Worm (Caenorhabditis elegans): Measurements from ENCODE around the gene prdm-14.

DNA sequence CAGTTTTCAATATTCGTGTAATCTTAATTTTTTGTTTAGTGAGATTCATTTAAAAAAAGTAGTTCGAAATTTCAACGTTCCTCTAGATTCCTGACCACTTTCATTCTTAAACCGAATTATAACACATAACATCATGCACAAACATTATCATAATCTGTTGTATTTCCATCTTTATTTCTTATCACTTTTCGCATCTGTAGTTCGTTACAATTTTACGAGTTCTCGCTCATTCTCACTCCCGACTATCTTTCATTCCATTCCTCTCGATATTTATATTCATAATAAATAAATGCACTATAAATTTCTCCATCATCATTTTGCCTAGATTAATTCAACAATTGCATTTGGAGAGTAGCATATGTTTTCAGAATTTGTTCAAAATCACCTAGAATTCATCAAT is 35.2 kb downstream of the prdm-14 start:
- TF ChIP-seq fos-1 (tag; optimal IDR thresholded peaks at IDR 0.05) (peak; percentile 40), unc-62 (GFP tag; optimal IDR thresholded peaks at IDR 0.05) (no peak), ceh-82 (tag; optimal IDR thresholded peaks at IDR 0.05) (no peak), lsy-2 (tag; optimal IDR thresholded peaks at IDR 0.05) (no peak), nhr-25 (tag; optimal IDR thresholded peaks at IDR 0.05) (no peak), lin-11 (tag; optimal IDR thresholded peaks at IDR 0.05) (no peak), nhr-11 (tag; optimal IDR thresholded peaks at IDR 0.05) (no peak)

All from whole organism, L2 larva.